Fruit fly (Drosophila melanogaster) whole organism, embryonic: ENCODE results near the gene CG4953.
A peak's percentile ranks its signal among the peaks of the same experiment; 100 is the strongest.

Source experiments
- Bteb2 ChIP-seq: fragments of 200-800 bp; sonication (Bioruptor generic); optimal IDR thresholded peaks from 2 replicates; lab custom pipeline; 2016; ENCODE audit warnings: missing biosample characterization, missing genetic modification characterization
- CG11093 ChIP-seq: fragments of 200-800 bp; sonication (Bioruptor generic); IDR thresholded peaks from 3 replicates; pipeline ENCODE4 v1.3.6; 2022; ENCODE audit warnings: missing biosample characterization, missing genetic modification characterization
- CG11398 ChIP-seq: fragments of 200-800 bp; sonication (Bioruptor generic); optimal IDR thresholded peaks from 2 replicates; lab custom pipeline; 2016; ENCODE audit warnings: missing biosample characterization, missing genetic modification characterization
- CG11456 ChIP-seq: fragments of 200-800 bp; sonication (Bioruptor generic); IDR thresholded peaks from 3 replicates; pipeline ENCODE4 v1.3.6; 2022; ENCODE audit warnings: missing biosample characterization, missing genetic modification characterization
- CG12104 ChIP-seq: fragments of 200-800 bp; sonication (Bioruptor generic); optimal IDR thresholded peaks from 3 replicates; lab custom pipeline; 2016; ENCODE audit warnings: missing biosample characterization, missing genetic modification characterization
- CG1233 ChIP-seq: fragments of 200-800 bp; sonication (Bioruptor generic); optimal IDR thresholded peaks from 4 replicates; lab custom pipeline; 2018; ENCODE audit warnings: missing biosample characterization, mild to moderate bottlenecking, missing genetic modification characterization
- CG12942 ChIP-seq: fragments of 200-800 bp; sonication (Bioruptor generic); optimal IDR thresholded peaks from 3 replicates; lab custom pipeline; 2016; ENCODE audit warnings: missing biosample characterization, missing genetic modification characterization
- CG13296 ChIP-seq: fragments of 200-800 bp; sonication (Bioruptor generic); optimal IDR thresholded peaks from 3 replicates; lab custom pipeline; 2018; ENCODE audit warnings: missing biosample characterization, mild to moderate bottlenecking, missing genetic modification characterization
- CG13775 ChIP-seq: fragments of 200-800 bp; sonication (Bioruptor generic); optimal IDR thresholded peaks from 3 replicates; lab custom pipeline; 2017; ENCODE audit warnings: missing biosample characterization, mild to moderate bottlenecking, missing genetic modification characterization
- CG17186 ChIP-seq: fragments of 200-800 bp; sonication (Bioruptor generic); optimal IDR thresholded peaks from 3 replicates; lab custom pipeline; 2017; ENCODE audit warnings: missing biosample characterization, missing genetic modification reagents, missing genetic modification characterization
- CG17361 ChIP-seq: fragments of 200-800 bp; sonication (Bioruptor generic); IDR thresholded peaks from 3 replicates; pipeline ENCODE4 v1.3.6; 2022; ENCODE audit warnings: missing biosample characterization, missing genetic modification characterization
- CG17912 ChIP-seq: fragments of 200-800 bp; sonication (Bioruptor generic); optimal IDR thresholded peaks from 2 replicates; lab custom pipeline; 2018; ENCODE audit warnings: missing biosample characterization, mild to moderate bottlenecking, missing genetic modification characterization
- CG18619 ChIP-seq: fragments of 200-800 bp; sonication (Bioruptor generic); optimal IDR thresholded peaks from 3 replicates; lab custom pipeline; 2017; ENCODE audit warnings: missing biosample characterization, mild to moderate bottlenecking, missing genetic modification characterization
- CG2120 ChIP-seq: fragments of 200-800 bp; sonication (Bioruptor generic); optimal IDR thresholded peaks from 3 replicates; lab custom pipeline; 2016; ENCODE audit warnings: missing biosample characterization, missing genetic modification characterization
- CG2712 ChIP-seq: fragments of 200-800 bp; optimal IDR thresholded peaks from 3 replicates; lab custom pipeline; 2019; ENCODE audit warnings: missing biosample characterization, mild to moderate bottlenecking, missing genetic modification characterization, moderate library complexity
- CG30020 ChIP-seq: fragments of 200-800 bp; optimal IDR thresholded peaks from 2 replicates; lab custom pipeline; 2019; ENCODE audit warnings: missing biosample characterization, mild to moderate bottlenecking, missing genetic modification characterization, moderate library complexity
- CG3838 ChIP-seq: fragments of 200-800 bp; sonication (Bioruptor generic); optimal IDR thresholded peaks from 3 replicates; lab custom pipeline; 2016; ENCODE audit warnings: missing biosample characterization, missing genetic modification characterization
- Chrac-16 ChIP-seq: fragments of 200-800 bp; sonication (Bioruptor generic); optimal IDR thresholded peaks from 3 replicates; lab custom pipeline; 2016; ENCODE audit warnings: missing biosample characterization, missing genetic modification characterization
- D ChIP-seq, 2 experiments: fragments of 200-800 bp in 1 of 2; fragments of >200 bp in 1 of 2; sonication (Bioruptor generic) in 1 of 2; optimal IDR thresholded peaks; 2 replicates in 1 of 2; 3 replicates in 1 of 2; lab custom pipeline; 2017; ENCODE audit warnings: mild to moderate bottlenecking in 1 of 2, missing biosample characterization in 1 of 2, missing genetic modification characterization in 1 of 2, missing genetic modification reagents in 1 of 2
- Hand ChIP-seq: fragments of 200-800 bp; sonication (Bioruptor generic); optimal IDR thresholded peaks from 2 replicates; lab custom pipeline; 2017; ENCODE audit warnings: mild to moderate bottlenecking, missing biosample characterization, missing genetic modification reagents, missing genetic modification characterization
- MBD-R2 ChIP-seq: fragments of 200-800 bp; sonication (Bioruptor generic); IDR thresholded peaks from 2 replicates; pipeline ENCODE4 v1.3.6; 2022; ENCODE audit warnings: missing biosample characterization, missing genetic modification characterization
- Med ChIP-seq: fragments of 200-800 bp; sonication (Bioruptor generic); peaks from one replicate; lab custom pipeline; 2016; ENCODE audit warnings: missing biosample characterization, missing genetic modification characterization, mild to moderate bottlenecking, inconsistent platforms, moderate library complexity
- NFAT ChIP-seq: fragments of 200-800 bp; sonication (Bioruptor generic); IDR thresholded peaks from 2 replicates; pipeline ENCODE4 v1.3.6; 2022; ENCODE audit warnings: missing biosample characterization, missing genetic modification characterization
- Xrp1 ChIP-seq: fragments of 200-800 bp; sonication (Bioruptor generic); IDR thresholded peaks from 2 replicates; pipeline ENCODE4 v1.3.6; 2022; ENCODE audit warnings: missing biosample characterization, missing genetic modification characterization
- al ChIP-seq: fragments of 200-800 bp; sonication (Bioruptor generic); IDR thresholded peaks from 2 replicates; pipeline ENCODE4 v1.3.6; 2022; ENCODE audit warnings: missing biosample characterization, missing genetic modification characterization
- ase ChIP-seq: fragments of 200-800 bp; sonication (Bioruptor generic); IDR thresholded peaks from 3 replicates; pipeline ENCODE4 v1.3.6; 2022; ENCODE audit warnings: missing biosample characterization, missing genetic modification characterization
- disco-r ChIP-seq: fragments of 200-800 bp; sonication (Bioruptor generic); optimal IDR thresholded peaks from 2 replicates; lab custom pipeline; 2016; ENCODE audit warnings: missing biosample characterization, missing genetic modification characterization
- emc ChIP-seq: fragments of 200-800 bp; sonication (Bioruptor generic); optimal IDR thresholded peaks from 2 replicates; lab custom pipeline; 2016; ENCODE audit warnings: missing biosample characterization, missing genetic modification characterization
- esg ChIP-seq: fragments of 200-800 bp; sonication (Bioruptor generic); conservative IDR thresholded peaks from 2 replicates; pipeline ENCODE4 v1.3.6; 2022; ENCODE audit warnings: missing biosample characterization, missing genetic modification characterization
- exex ChIP-seq: fragments of 200-800 bp; sonication (Bioruptor generic); optimal IDR thresholded peaks from 4 replicates; lab custom pipeline; 2018; ENCODE audit warnings: missing biosample characterization, mild to moderate bottlenecking, missing genetic modification characterization, moderate library complexity
- inv ChIP-seq: fragments of 200-800 bp; sonication (Bioruptor generic); IDR thresholded peaks from 2 replicates; pipeline ENCODE4 v1.3.6; 2022; ENCODE audit warnings: missing biosample characterization, missing genetic modification characterization; ENCODE audit not compliant: partially characterized antibody
- lola ChIP-seq, 3 experiments: fragments of >200 bp in 2 of 3; fragments of 200-800 bp in 1 of 3; sonication (Bioruptor generic) in 1 of 3; optimal IDR thresholded peaks; 2 replicates each; lab custom pipeline; 2017 to 2019; ENCODE audit warnings: missing biosample characterization in 3 of 3, missing genetic modification characterization in 3 of 3, mild to moderate bottlenecking in 1 of 3, moderate library complexity in 1 of 3
- nau ChIP-seq: fragments of 200-800 bp; sonication (Bioruptor generic); optimal IDR thresholded peaks from 3 replicates; lab custom pipeline; 2017; ENCODE audit warnings: missing biosample characterization, mild to moderate bottlenecking, missing genetic modification characterization, missing genetic modification reagents
- nerfin-2 ChIP-seq: fragments of 200-800 bp; sonication (Bioruptor generic); IDR thresholded peaks from 2 replicates; pipeline ENCODE4 v1.3.6; 2022; ENCODE audit warnings: missing biosample characterization, missing genetic modification characterization; ENCODE audit not compliant: partially characterized antibody
- otp ChIP-seq: fragments of 200-800 bp; sonication (Bioruptor generic); IDR thresholded peaks from 3 replicates; pipeline ENCODE4, ENCODE4 v1.3.6; 2022; ENCODE audit warnings: missing biosample characterization, missing genetic modification characterization
- pita ChIP-seq: fragments of 200-800 bp; sonication (Bioruptor generic); optimal IDR thresholded peaks from 2 replicates; lab custom pipeline; 2017; ENCODE audit warnings: missing biosample characterization, mild to moderate bottlenecking, missing genetic modification characterization
- pnt ChIP-seq: fragments of 200-800 bp; sonication (Bioruptor generic); optimal IDR thresholded peaks from 3 replicates; lab custom pipeline; 2016; ENCODE audit warnings: missing biosample characterization, missing genetic modification characterization
- pzg ChIP-seq: fragments of 200-800 bp; sonication (Bioruptor generic); optimal IDR thresholded peaks from 3 replicates; lab custom pipeline; 2018; ENCODE audit warnings: missing biosample characterization, mild to moderate bottlenecking, missing genetic modification characterization, moderate library complexity
- rib ChIP-seq: fragments of 200-800 bp; sonication (Bioruptor generic); IDR thresholded peaks from 2 replicates; pipeline ENCODE4 v1.3.6; 2022; ENCODE audit warnings: missing biosample characterization, missing genetic modification characterization
- row ChIP-seq: fragments of 200-800 bp; sonication (Bioruptor generic); IDR thresholded peaks from 3 replicates; pipeline ENCODE4 v1.3.6; 2022; ENCODE audit warnings: missing biosample characterization, missing genetic modification characterization
- salm ChIP-seq: fragments of 200-800 bp; sonication (Bioruptor generic); optimal IDR thresholded peaks from 2 replicates; lab custom pipeline; 2018; ENCODE audit warnings: missing biosample characterization, mild to moderate bottlenecking, missing genetic modification characterization
- sc ChIP-seq, 3 experiments: fragments of >200 bp in 2 of 3; fragments of 200-800 bp in 1 of 3; sonication (Bioruptor generic) in 1 of 3; optimal IDR thresholded peaks; 2 replicates in 2 of 3; 3 replicates in 1 of 3; lab custom pipeline; 2017; ENCODE audit warnings: mild to moderate bottlenecking in 1 of 3, missing biosample characterization in 1 of 3, missing genetic modification characterization in 1 of 3, missing genetic modification reagents in 1 of 3
- seq ChIP-seq: fragments of 200-800 bp; sonication (Bioruptor generic); IDR thresholded peaks from 2 replicates; pipeline ENCODE4 v1.3.6; 2022; ENCODE audit warnings: missing biosample characterization, missing genetic modification characterization
- sqz ChIP-seq: fragments of 200-800 bp; sonication (Bioruptor generic); optimal IDR thresholded peaks from 3 replicates; lab custom pipeline; 2018; ENCODE audit warnings: missing biosample characterization, mild to moderate bottlenecking, missing genetic modification characterization
- stwl ChIP-seq: fragments of 200-800 bp; sonication (Bioruptor generic); optimal IDR thresholded peaks from 3 replicates; lab custom pipeline; 2018; ENCODE audit warnings: missing biosample characterization, mild to moderate bottlenecking, missing genetic modification characterization, moderate library complexity
- zfh1 ChIP-seq: fragments of 200-800 bp; sonication (Bioruptor generic); IDR thresholded peaks from 3 replicates; pipeline ENCODE4 v1.3.6; 2022; ENCODE audit warnings: missing biosample characterization, missing genetic modification characterization

CG4953 gene

DNA sequence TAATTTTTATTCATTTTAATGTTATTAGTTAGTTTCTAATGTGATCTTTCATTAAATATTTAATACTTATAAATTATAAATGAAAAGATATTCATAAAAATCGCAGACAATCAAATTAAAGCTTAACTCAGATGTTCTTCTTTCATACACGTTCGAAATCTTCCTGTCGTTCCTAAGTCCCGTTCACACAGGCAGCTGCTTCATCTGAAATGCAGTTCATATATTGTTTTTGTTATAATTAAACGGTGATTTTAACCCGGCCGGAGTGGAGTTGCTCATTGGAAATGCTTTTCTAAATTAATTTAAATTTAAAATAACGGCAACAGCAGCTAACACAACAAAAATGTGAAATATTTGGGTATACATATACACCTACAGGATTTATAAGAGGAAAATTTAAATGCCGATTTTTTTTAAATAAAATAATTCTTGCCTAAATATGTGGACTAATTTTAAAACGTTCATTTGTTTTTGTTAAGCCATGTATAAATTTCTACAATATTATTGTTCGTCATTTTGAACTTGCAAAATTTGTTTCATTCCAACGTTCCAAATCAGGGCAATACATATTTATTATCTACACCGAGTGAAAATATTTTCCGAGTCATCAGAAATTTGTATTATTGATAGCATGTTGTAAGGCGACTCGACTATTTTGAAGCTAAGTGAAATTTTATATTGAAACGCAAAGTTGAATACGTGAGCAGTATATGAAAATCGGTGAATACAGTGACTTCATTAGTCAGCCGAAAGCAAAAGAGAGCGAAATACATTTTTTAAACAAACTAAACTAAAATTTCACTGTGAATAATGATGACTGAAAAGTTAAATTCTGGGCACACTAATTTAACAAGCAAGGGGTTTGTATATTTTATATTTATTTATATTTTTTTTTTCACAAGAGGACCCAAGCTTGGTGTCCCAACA is 27.5 kb upstream of the CG4953 start, which contains the start of gene me31B (continued):
- TF ChIP-seq CG17361 (GFP tag; lab: Robert Waterston, UW) (peak; percentile 70; the same call in 1 of the 3 replicates), CG17912 (GFP tag; lab: Kevin White, UChicago) (peak; percentile 6), CG30020 (tag; lab: Kevin White, UChicago) (peak; percentile 100), Med (GFP tag; lab: Kevin White, UChicago) (peak; percentile 27), CG12104 (GFP tag; lab: Kevin White, UChicago) (no peak), CG11398 (GFP tag; lab: Kevin White, UChicago) (peak; percentile 97), MBD-R2 (GFP tag; lab: Robert Waterston, UW) (0 out of 2 replicates have a peak, but pooled peaks have one; percentile 12), CG12942 (GFP tag; lab: Kevin White, UChicago) (peak; percentile 38), salm (tag; lab: Kevin White, UChicago) (no peak), D (optimal IDR thresholded peaks at IDR 0.05; lab: Kevin White, UChicago) (no peak), D (GFP tag; optimal IDR thresholded peaks at IDR 0.05; lab: Kevin White, UChicago) (no peak), disco-r (GFP tag; lab: Kevin White, UChicago) (no peak), Chrac-16 (GFP tag; lab: Kevin White, UChicago) (no peak), nau (GFP tag; lab: Kevin White, UChicago) (no peak), row (GFP tag; lab: Robert Waterston, UW) (peak; percentile 75; the same call in 2 of the 3 replicates), zfh1 (GFP tag; lab: Robert Waterston, UW) (no peak), Xrp1 (GFP tag; lab: Robert Waterston, UW) (no peak)
- TF ChIP-seq, all 482 proteins: peak for 39

DNA sequence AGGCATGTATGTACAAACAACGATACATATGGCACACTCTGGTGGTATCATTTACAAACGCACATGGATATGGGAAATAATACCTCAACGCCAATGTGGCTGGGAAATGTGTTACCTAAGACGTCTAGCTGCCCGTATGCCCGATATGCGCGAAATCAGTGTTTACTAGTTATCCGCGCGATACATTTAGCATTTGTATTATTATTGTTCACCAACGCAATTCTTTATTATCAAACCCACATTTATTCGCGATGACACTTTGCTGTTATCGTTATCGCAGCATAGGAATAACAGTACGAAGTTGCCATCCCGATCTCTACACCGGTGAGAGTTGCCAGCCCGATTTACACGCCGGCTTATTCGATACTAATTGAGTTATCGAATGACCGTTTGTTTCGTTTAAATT is 19.7 kb upstream of the CG4953 start, which contains the start of gene chico:
TSS of gene chico (minus strand) at position 294 of the 406 bp plus-strand sequence.
- TF ChIP-seq exex (tag; lab: Kevin White, UChicago) (no peak), CG2120 (GFP tag; lab: Kevin White, UChicago) (peak; percentile 23), CG17186 (peak; percentile 17), CG1233 (GFP tag; lab: Kevin White, UChicago) (no peak), CG12942 (GFP tag; lab: Kevin White, UChicago) (no peak), al (GFP tag; lab: Robert Waterston, UW) (no peak), sc (optimal IDR thresholded peaks at IDR 0.05; lab: Kevin White, UChicago) (no peak), sc (GFP tag; optimal IDR thresholded peaks at IDR 0.05; lab: Kevin White, UChicago) (no peak), CG11093 (no peak), nerfin-2 (GFP tag; lab: Robert Waterston, UW) (peak; percentile 58; the same call in 1 of the 2 replicates), otp (GFP tag; lab: Robert Waterston, UW) (no peak), emc (no peak), sqz (GFP tag; lab: Kevin White, UChicago) (no peak), CG13775 (GFP tag; lab: Kevin White, UChicago) (no peak), pnt (GFP tag; lab: Kevin White, UChicago) (no peak), lola (GFP tag; optimal IDR thresholded peaks at IDR 0.05; lab: Kevin White, UChicago) (no peak), stwl (tag; lab: Kevin White, UChicago) (peak; percentile 97), pzg (GFP tag; lab: Kevin White, UChicago) (peak; percentile 97), Bteb2 (GFP tag; lab: Kevin White, UChicago) (no peak), pita (no peak), inv (no peak), rib (GFP tag; lab: Robert Waterston, UW) (no peak), CG13296 (no peak), ase (GFP tag; lab: Robert Waterston, UW) (no peak), CG18619 (GFP tag; lab: Kevin White, UChicago) (no peak), CG2712 (peak; percentile 33), CG11456 (no peak), seq (GFP tag; lab: Robert Waterston, UW) (no peak), NFAT (GFP tag; lab: Robert Waterston, UW) (no peak), CG3838 (GFP tag; lab: Kevin White, UChicago) (no peak), esg (GFP tag; lab: Robert Waterston, UW) (no peak), Hand (GFP tag; lab: Kevin White, UChicago) (no peak)
